Worm (Caenorhabditis elegans) whole organism, mixed stage, embryonic: ENCODE data around the gene K09E4.1.

Source experiments
- ceh-39 ChIP-seq: fragments of 150-350 bp; optimal IDR thresholded peaks from 2 replicates; lab custom pipeline; 2014; ENCODE audit warnings: missing biosample characterization, missing genetic modification characterization
- ceh-43 ChIP-seq: fragments of 200-800 bp; sonication (Bioruptor generic); optimal IDR thresholded peaks from 2 replicates; lab custom pipeline; 2018; ENCODE audit warnings: mild to moderate bottlenecking, missing genetic modification characterization, moderate library complexity, missing compliant biosample characterization
- cnd-1 ChIP-seq: fragments of 200-800 bp; sonication (Bioruptor generic); optimal IDR thresholded peaks from 2 replicates; lab custom pipeline; 2018; ENCODE audit warnings: mild to moderate bottlenecking, missing genetic modification characterization, missing compliant biosample characterization
- elt-3 ChIP-seq: fragments of 150-350 bp; optimal IDR thresholded peaks from 2 replicates; lab custom pipeline; 2014; ENCODE audit warnings: missing biosample characterization, missing genetic modification characterization
- flh-1 ChIP-seq: fragments of 200-800 bp; sonication (Bioruptor generic); optimal IDR thresholded peaks from 2 replicates; lab custom pipeline; 2018; ENCODE audit warnings: mild to moderate bottlenecking, missing genetic modification characterization, moderate library complexity, missing compliant biosample characterization
- hlh-1 ChIP-seq: fragments of 150-350 bp; optimal IDR thresholded peaks from 2 replicates; lab custom pipeline; 2014; ENCODE audit warnings: missing biosample characterization, missing genetic modification reagents, missing genetic modification characterization
- lin-13 ChIP-seq: fragments of 150-350 bp; optimal IDR thresholded peaks from 2 replicates; lab custom pipeline; 2014; ENCODE audit warnings: missing biosample characterization, missing genetic modification characterization
- lin-32 ChIP-seq: fragments of 200-800 bp; sonication (Bioruptor generic); optimal IDR thresholded peaks from 2 replicates; lab custom pipeline; 2018; ENCODE audit warnings: mild to moderate bottlenecking, missing genetic modification characterization, missing compliant biosample characterization
- lsy-2 ChIP-seq: fragments of 150-350 bp; optimal IDR thresholded peaks from 2 replicates; lab custom pipeline; 2014; ENCODE audit warnings: missing biosample characterization, missing genetic modification characterization
- mab-5 ChIP-seq: fragments of 150-350 bp; optimal IDR thresholded peaks from 2 replicates; lab custom pipeline; 2014; ENCODE audit warnings: missing biosample characterization, missing genetic modification characterization
- mep-1 ChIP-seq: fragments of 150-350 bp; optimal IDR thresholded peaks from 2 replicates; lab custom pipeline; 2017; ENCODE audit warnings: missing biosample characterization, missing genetic modification reagents, missing genetic modification characterization, inconsistent platforms
- mls-2 ChIP-seq: sonication (generic microtip); optimal IDR thresholded peaks from 2 replicates; lab custom pipeline; 2016; ENCODE audit warnings: mild to moderate bottlenecking, missing genetic modification characterization, moderate library complexity, missing compliant biosample characterization
- nhr-12 ChIP-seq: fragments of 150-350 bp; optimal IDR thresholded peaks from 2 replicates; lab custom pipeline; 2014; ENCODE audit warnings: missing biosample characterization, missing genetic modification characterization
- nhr-2 ChIP-seq: fragments of 150-350 bp; optimal IDR thresholded peaks from 2 replicates; lab custom pipeline; 2014; ENCODE audit warnings: missing biosample characterization, missing genetic modification characterization
- nhr-237 ChIP-seq: fragments of 150-350 bp; optimal IDR thresholded peaks from 2 replicates; lab custom pipeline; 2014; ENCODE audit warnings: missing biosample characterization, missing genetic modification characterization
- nhr-28 ChIP-seq: fragments of 150-350 bp; optimal IDR thresholded peaks from 2 replicates; lab custom pipeline; 2014; ENCODE audit warnings: missing biosample characterization, missing genetic modification characterization
- sem-2 ChIP-seq: fragments of 200-800 bp; sonication (Bioruptor generic); optimal IDR thresholded peaks from 2 replicates; lab custom pipeline; 2018; ENCODE audit warnings: mild to moderate bottlenecking, missing genetic modification characterization, missing compliant biosample characterization
- snpc-4 ChIP-seq: fragments of 150-350 bp; optimal IDR thresholded peaks from 2 replicates; lab custom pipeline; 2014; ENCODE audit warnings: missing biosample characterization, missing genetic modification characterization
- sptf-1 ChIP-seq: sonication (generic microtip); optimal IDR thresholded peaks from 2 replicates; lab custom pipeline; 2017; ENCODE audit warnings: mild to moderate bottlenecking, missing genetic modification characterization, moderate library complexity, missing compliant biosample characterization
- tbx-8 ChIP-seq: fragments of 200-800 bp; sonication (Bioruptor generic); optimal IDR thresholded peaks from 2 replicates; lab custom pipeline; 2018; ENCODE audit warnings: mild to moderate bottlenecking, missing genetic modification characterization, moderate library complexity, missing compliant biosample characterization
- unc-120 ChIP-seq: sonication (generic microtip); optimal IDR thresholded peaks from 2 replicates; lab custom pipeline; 2017; ENCODE audit warnings: missing genetic modification characterization, missing compliant biosample characterization; ENCODE audit not compliant: poor library complexity, severe bottlenecking
- unc-39 ChIP-seq: fragments of 150-350 bp; optimal IDR thresholded peaks from 2 replicates; lab custom pipeline; 2014; ENCODE audit warnings: missing biosample characterization, missing genetic modification characterization
- unc-62 ChIP-seq: fragments of 150-350 bp; optimal IDR thresholded peaks from 2 replicates; lab custom pipeline; 2014; ENCODE audit warnings: missing biosample characterization, missing genetic modification reagents, missing genetic modification characterization
- zip-8 ChIP-seq: fragments of 150-350 bp; optimal IDR thresholded peaks from 2 replicates; lab custom pipeline; 2014; ENCODE audit warnings: missing biosample characterization, missing genetic modification characterization
- ztf-11 ChIP-seq: fragments of 150-350 bp; optimal IDR thresholded peaks from 2 replicates; lab custom pipeline; 2014; ENCODE audit warnings: missing biosample characterization, missing genetic modification characterization

Gene K09E4.1

DNA sequence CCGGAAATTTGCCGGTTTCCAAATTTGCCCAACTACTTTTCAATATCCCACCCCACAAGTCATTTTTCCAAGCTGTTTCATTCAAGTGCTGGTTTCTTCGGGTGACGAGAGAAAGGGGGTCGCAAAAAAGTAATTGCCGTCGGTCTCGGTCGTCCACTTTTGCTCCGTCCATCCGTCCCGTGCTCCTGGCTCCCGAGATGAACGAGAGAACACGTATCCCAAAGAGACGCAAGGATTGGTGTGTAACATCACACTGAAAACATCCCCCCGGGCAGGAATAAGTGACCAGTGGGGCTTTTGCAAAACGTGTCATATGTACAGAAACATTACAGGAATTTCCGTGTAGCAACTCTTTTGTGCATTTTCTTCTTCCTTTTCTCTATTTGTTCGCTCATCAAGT is 39.0 kb downstream of the K09E4.1 start:
- TF ChIP-seq nhr-2 (tag; lab: Kevin White, UChicago) (no peak), snpc-4 (tag; lab: Kevin White, UChicago) (no peak), lin-32 (GFP tag; lab: Kevin White, UChicago) (no peak), hlh-1 (tag; lab: Kevin White, UChicago) (peak; percentile 12), mab-5 (tag; lab: Kevin White, UChicago) (no peak), nhr-28 (tag; lab: Kevin White, UChicago) (no peak), unc-120 (no peak), unc-39 (no peak)

DNA sequence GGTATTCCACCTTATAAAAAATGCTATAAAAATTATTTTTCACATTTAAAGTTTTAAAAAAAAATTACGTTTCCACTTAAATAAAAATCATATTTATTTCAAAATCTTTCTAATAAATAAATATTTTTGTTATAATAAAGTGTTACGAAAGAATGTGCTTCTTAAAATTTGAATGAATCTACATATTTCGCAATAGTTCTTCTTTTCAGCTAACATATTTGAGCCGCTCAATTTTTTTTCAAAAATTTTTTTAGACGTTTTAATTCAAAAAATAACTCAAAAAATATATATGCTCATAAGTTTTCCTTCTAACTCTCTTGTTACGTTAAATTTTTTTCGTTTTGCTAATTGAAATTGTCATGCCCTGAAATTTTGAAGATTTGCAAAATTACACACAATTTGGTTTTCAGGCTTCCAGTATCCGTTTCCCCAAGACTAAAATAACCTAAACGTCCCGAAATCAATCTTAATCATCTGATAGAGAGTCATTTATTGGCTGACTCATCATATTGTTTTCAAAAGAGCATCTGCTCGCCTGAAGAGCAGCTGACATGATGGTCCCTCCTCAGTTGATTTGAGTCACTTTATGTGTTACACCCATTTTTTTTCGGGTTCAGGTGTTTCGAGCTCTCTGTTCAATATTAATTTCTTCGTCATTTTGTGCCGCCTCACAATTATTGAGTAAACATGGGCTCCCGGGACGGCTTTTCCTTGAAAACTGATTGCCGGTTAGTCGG is 40.8 kb downstream of the K09E4.1 start, which contains the start of gene efhd-1:
Gene efhd-1 (plus strand): TSS at position 582 of the 737 bp plus-strand sequence.
- TF ChIP-seq hlh-1 (tag; lab: Kevin White, UChicago) (peak; percentile 98), lin-32 (GFP tag; lab: Kevin White, UChicago) (no peak), unc-120 (peak; percentile 44), unc-62 (peak; percentile 89)

DNA sequence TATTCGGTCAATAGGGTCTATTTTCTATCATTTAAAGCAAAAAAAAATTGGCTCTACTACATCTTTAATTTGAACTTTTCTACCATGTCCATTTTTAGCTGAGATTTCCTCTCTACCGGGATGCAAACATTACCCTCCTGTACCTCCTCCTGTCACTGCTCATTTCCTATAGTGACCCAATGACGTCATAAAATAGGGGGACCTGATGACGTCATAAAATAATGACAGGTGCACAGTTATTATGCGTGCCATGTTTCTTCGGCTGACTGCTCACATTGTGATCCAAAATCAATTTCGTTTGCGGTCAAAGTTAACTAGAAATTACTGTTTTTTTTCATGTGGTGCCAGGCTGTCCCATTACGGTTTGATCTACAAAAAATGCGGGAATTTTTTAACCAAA is 49.3 kb downstream of the K09E4.1 start:
- TF ChIP-seq nhr-28 (tag; lab: Kevin White, UChicago) = no peak
- TF ChIP-seq ceh-43 (GFP tag; lab: Kevin White, UChicago) = no peak
- TF ChIP-seq cnd-1 (tag; lab: Kevin White, UChicago) = peak; percentile 27
- peak; percentile 22 for TF ChIP-seq nhr-2 (tag; lab: Kevin White, UChicago)
- no peak for TF ChIP-seq mab-5 (tag; lab: Kevin White, UChicago)
- no peak for TF ChIP-seq tbx-8
- no peak for TF ChIP-seq mls-2 (tag; lab: Kevin White, UChicago)
- peak; percentile 15 for TF ChIP-seq ceh-39 (tag; lab: Kevin White, UChicago)
- TF ChIP-seq flh-1 (GFP tag; lab: Kevin White, UChicago) = no peak
- TF ChIP-seq nhr-237 (tag; lab: Kevin White, UChicago) = no peak
- TF ChIP-seq mep-1 = no peak
- TF ChIP-seq unc-62 = peak; percentile 33
- no peak for TF ChIP-seq unc-120
- TF ChIP-seq zip-8 (tag; lab: Kevin White, UChicago) = peak; percentile 98
- TF ChIP-seq lin-13 = no peak
- TF ChIP-seq nhr-12 = no peak
- TF ChIP-seq sptf-1 (tag; lab: Kevin White, UChicago) = no peak
- no peak for TF ChIP-seq hlh-1 (tag; lab: Kevin White, UChicago)
- TF ChIP-seq unc-39 = no peak
- TF ChIP-seq snpc-4 (tag; lab: Kevin White, UChicago) = no peak
- peak; percentile 44 for TF ChIP-seq ztf-11 (tag; lab: Kevin White, UChicago)
- TF ChIP-seq elt-3 (tag; lab: Kevin White, UChicago) = no peak
- no peak for TF ChIP-seq lsy-2 (tag; lab: Kevin White, UChicago)

DNA sequence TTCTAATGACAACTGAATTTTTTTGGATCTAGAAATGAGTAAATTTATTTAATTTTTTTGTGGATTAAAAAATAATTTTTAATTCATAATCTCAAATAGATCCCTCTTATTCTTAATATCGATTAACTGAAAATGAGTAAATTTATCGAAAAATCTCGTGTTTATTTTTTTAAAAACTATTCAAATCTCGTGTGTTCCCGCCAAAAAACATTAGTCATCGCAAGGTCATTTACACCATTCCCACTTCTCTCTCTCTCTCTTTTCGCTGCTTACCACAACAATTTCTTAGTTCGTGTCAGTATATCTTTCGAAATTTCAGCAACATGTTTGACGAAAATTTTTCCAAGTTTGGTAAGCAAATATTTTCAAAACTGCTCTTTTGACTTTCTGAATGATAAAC is 49.8 kb downstream of the K09E4.1 start:
- no peak for TF ChIP-seq flh-1 (GFP tag; lab: Kevin White, UChicago)
- no peak for TF ChIP-seq nhr-12
- TF ChIP-seq lin-13 = no peak
- TF ChIP-seq lin-32 (GFP tag; lab: Kevin White, UChicago) = no peak
- no peak for TF ChIP-seq sem-2 (GFP tag; lab: Kevin White, UChicago)
- TF ChIP-seq snpc-4 (tag; lab: Kevin White, UChicago) = no peak
- TF ChIP-seq unc-62 = no peak
- TF ChIP-seq, all 35 proteins: peak for 0
